Fruit fly (Drosophila melanogaster): ENCODE data around the gene Pop4.
A peak's percentile ranks its signal among the peaks of the same experiment; 100 is the strongest.

The Pop4 gene

dm6 chr3L:7963022-7963421, 15.4 kb downstream of the Pop4 start:
- TF ChIP-seq CTCF (optimal IDR thresholded peaks at IDR 0.05): no peak
- no peak for TF ChIP-seq CG8478 (optimal IDR thresholded peaks at IDR 0.05)

dm6 chr3L:7961973-7962753, 16.3 kb downstream of the Pop4 start:
- TF ChIP-seq CG8478 (optimal IDR thresholded peaks at IDR 0.05): no peak
- no peak for TF ChIP-seq CTCF (optimal IDR thresholded peaks at IDR 0.05)

dm6 chr3L:7960707-7961695, 17.4 kb downstream of the Pop4 start:
- no peak for TF ChIP-seq CTCF (optimal IDR thresholded peaks at IDR 0.05)
- no peak for TF ChIP-seq CG8478 (optimal IDR thresholded peaks at IDR 0.05)

- TF ChIP-seq CG8478 (optimal IDR thresholded peaks at IDR 0.05) (no peak), CTCF (optimal IDR thresholded peaks at IDR 0.05) (no peak)
Observed at dm6 chr3L:7958590-7959180, 19.8 kb downstream of the Pop4 start.

dm6 chr3L:7958083-7958482, 20.4 kb downstream of the Pop4 start:
- no peak for TF ChIP-seq CTCF (optimal IDR thresholded peaks at IDR 0.05)
- no peak for TF ChIP-seq CG8478 (optimal IDR thresholded peaks at IDR 0.05)

- no peak for TF ChIP-seq CTCF (optimal IDR thresholded peaks at IDR 0.05)
- no peak for TF ChIP-seq CG8478 (optimal IDR thresholded peaks at IDR 0.05)
Observed at dm6 chr3L:7956718-7957117, 21.7 kb downstream of the Pop4 start.

dm6 chr3L:7954967-7955366, 23.5 kb downstream of the Pop4 start:
- TF ChIP-seq CTCF (optimal IDR thresholded peaks at IDR 0.05): no peak
- TF ChIP-seq CG8478 (optimal IDR thresholded peaks at IDR 0.05): no peak

dm6 chr3L:7953728-7954127, 24.7 kb downstream of the Pop4 start:
- TF ChIP-seq CG8478 (optimal IDR thresholded peaks at IDR 0.05) (no peak), CTCF (optimal IDR thresholded peaks at IDR 0.05) (no peak)

dm6 chr3L:7952978-7953377, 25.5 kb downstream of the Pop4 start:
- TF ChIP-seq CG8478 (optimal IDR thresholded peaks at IDR 0.05): no peak
- no peak for TF ChIP-seq CTCF (optimal IDR thresholded peaks at IDR 0.05)

dm6 chr3L:7952560-7952959, 25.9 kb downstream of the Pop4 start:
- no peak for TF ChIP-seq CTCF (optimal IDR thresholded peaks at IDR 0.05)
- no peak for TF ChIP-seq CG8478 (optimal IDR thresholded peaks at IDR 0.05)

- TF ChIP-seq CTCF (optimal IDR thresholded peaks at IDR 0.05): no peak
- TF ChIP-seq CG8478 (optimal IDR thresholded peaks at IDR 0.05): no peak
Observed at dm6 chr3L:7951841-7952240, 26.6 kb downstream of the Pop4 start.

dm6 chr3L:7949778-7950177, 28.7 kb downstream of the Pop4 start:
- TF ChIP-seq CG8478 (optimal IDR thresholded peaks at IDR 0.05) (no peak), CTCF (optimal IDR thresholded peaks at IDR 0.05) (no peak)

- TF ChIP-seq CTCF (optimal IDR thresholded peaks at IDR 0.05) (peak in 1 of 2 experiments; percentile 1), CG8478 (optimal IDR thresholded peaks at IDR 0.05) (no peak)
Observed at dm6 chr3L:7947880-7948286, 30.6 kb downstream of the Pop4 start, which contains the start of gene exex. Gene exex (plus strand): TSS chr3L:7948186.

dm6 chr3L:7946222-7946621, 32.2 kb downstream of the Pop4 start, which contains the start of gene CG43880:
Gene CG43880 (minus strand): TSS chr3L:7946322.
- no peak for TF ChIP-seq CG8478 (optimal IDR thresholded peaks at IDR 0.05)
- TF ChIP-seq CTCF (optimal IDR thresholded peaks at IDR 0.05): no peak

dm6 chr3L:7943950-7944349, 34.5 kb downstream of the Pop4 start:
- TF ChIP-seq CTCF (optimal IDR thresholded peaks at IDR 0.05) (no peak), CG8478 (optimal IDR thresholded peaks at IDR 0.05) (no peak)
